Worm (Caenorhabditis elegans): ENCODE measurements around the gene rop-1.

The rop-1 gene

DNA sequence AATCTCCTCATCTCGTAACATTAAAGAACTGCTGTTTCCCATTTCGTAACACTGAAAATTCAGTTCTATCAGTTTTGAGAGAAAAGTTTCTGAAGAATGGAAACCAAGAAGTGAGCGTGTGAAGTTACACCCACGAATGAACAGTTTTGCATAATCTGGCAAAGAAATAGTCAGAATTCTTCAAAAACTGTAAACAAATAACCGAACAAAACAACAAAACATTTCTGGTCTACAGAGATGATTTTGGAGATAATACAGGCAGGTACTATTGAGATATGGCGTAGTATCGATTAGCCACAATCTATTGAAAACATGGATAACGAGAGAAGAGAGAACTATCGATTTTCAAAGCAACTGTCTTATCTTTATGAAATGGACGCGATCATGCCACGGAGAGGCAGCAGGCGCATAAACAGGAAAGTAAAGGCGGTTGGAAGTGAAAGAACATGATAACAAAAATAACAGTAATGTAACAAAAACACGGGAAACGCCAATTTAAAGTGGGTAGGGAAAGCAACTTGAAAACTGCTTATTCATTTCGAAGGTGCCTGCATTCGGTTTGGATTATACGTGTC lies 51.3 kb downstream of the rop-1 start, which contains the start of gene chpf-1:
TSS of gene chpf-1 (minus strand) at position 51 of the 575 bp plus-strand sequence.
- TF ChIP-seq snpc-4 (tag; optimal IDR thresholded peaks at IDR 0.05) = no peak
- TF ChIP-seq sem-4 (tag; optimal IDR thresholded peaks at IDR 0.05) = no peak
- TF ChIP-seq peb-1 (tag; optimal IDR thresholded peaks at IDR 0.05) = no peak
- no peak for TF ChIP-seq ztf-11 (tag; optimal IDR thresholded peaks at IDR 0.05)
- TF ChIP-seq sma-9 (GFP tag; optimal IDR thresholded peaks at IDR 0.05) = peak; percentile 2
- TF ChIP-seq sma-9 (tag; optimal IDR thresholded peaks at IDR 0.05) = no peak
- no peak for TF ChIP-seq R02D3.7 (tag; optimal IDR thresholded peaks at IDR 0.05)
- TF ChIP-seq unc-55 (GFP tag; optimal IDR thresholded peaks at IDR 0.05) = no peak
- TF ChIP-seq nhr-129 (tag; optimal IDR thresholded peaks at IDR 0.05) = peak; percentile 14
- no peak for TF ChIP-seq nhr-23 (tag; optimal IDR thresholded peaks at IDR 0.05)
- TF ChIP-seq mab-5 (tag; optimal IDR thresholded peaks at IDR 0.05) = no peak
- TF ChIP-seq ztf-1 (GFP tag; conservative IDR thresholded peaks at IDR 0.05) = no peak
- TF ChIP-seq nhr-25 (tag; optimal IDR thresholded peaks at IDR 0.05) = no peak
- TF ChIP-seq ztf-4 (tag; optimal IDR thresholded peaks at IDR 0.05) = no peak
- TF ChIP-seq lsy-2 (tag; optimal IDR thresholded peaks at IDR 0.05) = peak in 1 of 2 experiments; percentile 0
- no peak for TF ChIP-seq mbf-1 (tag; optimal IDR thresholded peaks at IDR 0.05)
- no peak for TF ChIP-seq lin-11 (tag; optimal IDR thresholded peaks at IDR 0.05)
- no peak for TF ChIP-seq nhr-12 (tag; optimal IDR thresholded peaks at IDR 0.05)
- no peak for TF ChIP-seq unc-62 (GFP tag; optimal IDR thresholded peaks at IDR 0.05)
- TF ChIP-seq egl-27 (tag; optimal IDR thresholded peaks at IDR 0.05) = no peak
- TF ChIP-seq skn-1 (tag; optimal IDR thresholded peaks at IDR 0.05) = no peak
- no peak for TF ChIP-seq nhr-6 (tag; optimal IDR thresholded peaks at IDR 0.05)
- TF ChIP-seq zag-1 (tag; optimal IDR thresholded peaks at IDR 0.05) = no peak
- peak; percentile 59 for TF ChIP-seq blmp-1 (tag; optimal IDR thresholded peaks at IDR 0.05; ENCODE audit: insufficient read depth)
- no peak for TF ChIP-seq nhr-21 (tag; optimal IDR thresholded peaks at IDR 0.05)
- no peak for TF ChIP-seq alr-1 (tag; optimal IDR thresholded peaks at IDR 0.05)
- TF ChIP-seq mdl-1 (tag; optimal IDR thresholded peaks at IDR 0.05) = no peak
- no peak for TF ChIP-seq ZK546.5 (tag; optimal IDR thresholded peaks at IDR 0.05)
- TF ChIP-seq fos-1 (tag; optimal IDR thresholded peaks at IDR 0.05) = peak; percentile 70
- peak; percentile 17 for TF ChIP-seq ama-1 (optimal IDR thresholded peaks at IDR 0.05)
- TF ChIP-seq nhr-77 (tag; optimal IDR thresholded peaks at IDR 0.05) = no peak
- peak; percentile 76 for TF ChIP-seq crh-2 (tag; optimal IDR thresholded peaks at IDR 0.05)
- no peak for TF ChIP-seq unc-39 (tag; optimal IDR thresholded peaks at IDR 0.05)
- no peak for TF ChIP-seq C34F6.9 (tag; optimal IDR thresholded peaks at IDR 0.05)
- TF ChIP-seq sma-3 (GFP tag; optimal IDR thresholded peaks at IDR 0.05) = no peak
- no peak for TF ChIP-seq nhr-237 (tag; optimal IDR thresholded peaks at IDR 0.05)
- no peak for TF ChIP-seq dmd-4 (tag; optimal IDR thresholded peaks at IDR 0.05)
- TF ChIP-seq elt-3 (tag; optimal IDR thresholded peaks at IDR 0.05) = no peak
- no peak for TF ChIP-seq lin-13 (GFP tag; optimal IDR thresholded peaks at IDR 0.05)
- no peak for TF ChIP-seq ceh-16 (tag; optimal IDR thresholded peaks at IDR 0.05)
